Worm (Caenorhabditis elegans): ENCODE measurements around the gene Y50E8A.2.
A peak's percentile ranks its signal among the peaks of the same experiment; 100 is the strongest.

The Y50E8A.2 gene

DNA sequence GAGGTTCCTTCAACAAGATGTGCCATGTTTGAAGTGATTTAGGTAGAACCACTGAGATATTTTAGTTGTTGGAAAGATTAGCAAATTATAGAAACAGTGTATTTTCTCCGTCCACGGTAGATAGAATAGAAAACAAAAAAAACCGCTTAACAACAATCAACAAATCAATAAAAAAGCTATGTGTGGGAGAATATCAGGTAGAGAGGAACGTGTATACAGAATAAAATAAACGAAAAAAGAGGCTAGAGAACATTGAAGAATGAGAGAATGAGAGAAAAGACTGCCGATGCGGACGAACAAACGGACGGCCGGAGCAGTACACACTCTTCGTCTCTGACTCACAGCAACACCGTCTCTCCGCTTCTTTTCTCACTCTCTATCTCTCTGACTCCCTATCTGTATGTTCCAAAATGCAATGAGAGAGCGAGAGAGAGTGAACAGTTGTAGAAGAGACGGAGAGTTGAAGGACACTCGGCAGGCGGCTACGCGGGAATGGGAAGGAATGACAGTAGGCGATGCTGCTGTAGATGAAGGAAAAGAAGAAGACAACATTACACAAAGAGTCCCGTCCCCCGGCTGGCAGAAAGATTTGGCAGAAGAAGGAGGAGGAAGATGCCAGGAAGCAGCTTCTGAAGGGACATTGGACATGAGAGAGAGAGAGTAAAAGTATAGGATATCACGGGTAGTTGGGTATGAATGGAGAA lies 31.9 kb downstream of the Y50E8A.2 start, which contains the start of gene unc-112 (continued):
- TF ChIP-seq mep-1 (tag; optimal IDR thresholded peaks at IDR 0.05) = peak; percentile 66
- TF ChIP-seq unc-120 (tag; optimal IDR thresholded peaks at IDR 0.05; ENCODE audit: poor library complexity, severe bottlenecking) = peak; percentile 99
- peak; percentile 89 for TF ChIP-seq mls-2 (tag; optimal IDR thresholded peaks at IDR 0.05)
- peak; percentile 98 for TF ChIP-seq hlh-1 (tag; optimal IDR thresholded peaks at IDR 0.05)

DNA sequence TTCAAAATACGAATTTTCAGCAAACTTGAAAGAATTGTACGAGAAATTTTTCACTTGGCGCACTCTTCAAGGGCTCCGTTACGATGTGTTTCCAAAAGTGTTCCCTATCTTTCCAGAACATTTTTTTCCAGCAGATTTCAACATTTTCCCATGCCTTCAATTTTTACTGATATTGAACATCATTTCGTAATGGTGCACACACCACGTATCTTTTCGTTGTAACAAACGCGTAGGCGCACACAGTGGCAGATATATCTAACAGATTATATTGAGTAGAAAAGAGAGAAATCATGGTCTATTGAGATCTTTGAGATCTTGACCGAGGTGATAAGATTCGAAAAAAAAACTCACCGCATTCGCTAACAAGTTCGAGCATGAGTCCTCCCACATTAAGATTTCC lies 32.9 kb downstream of the Y50E8A.2 start:
- TF ChIP-seq lsy-2 (tag; optimal IDR thresholded peaks at IDR 0.05) (no peak), bed-3 (GFP tag; optimal IDR thresholded peaks at IDR 0.05) (no peak), ceh-39 (tag; optimal IDR thresholded peaks at IDR 0.05) (no peak), drap-1 (GFP tag; optimal IDR thresholded peaks at IDR 0.05) (no peak), unc-120 (tag; optimal IDR thresholded peaks at IDR 0.05; ENCODE audit: poor library complexity, severe bottlenecking) (peak; percentile 35), unc-39 (tag; optimal IDR thresholded peaks at IDR 0.05) (no peak), ceh-43 (GFP tag; optimal IDR thresholded peaks at IDR 0.05) (no peak), ztf-11 (tag; optimal IDR thresholded peaks at IDR 0.05) (no peak), sem-2 (GFP tag; optimal IDR thresholded peaks at IDR 0.05) (no peak), unc-62 (GFP tag; optimal IDR thresholded peaks at IDR 0.05) (peak; percentile 32), cnd-1 (tag; optimal IDR thresholded peaks at IDR 0.05) (no peak), nhr-76 (tag; optimal IDR thresholded peaks at IDR 0.05) (no peak), blmp-1 (tag; optimal IDR thresholded peaks at IDR 0.05) (no peak), hlh-1 (tag; optimal IDR thresholded peaks at IDR 0.05) (peak; percentile 50), lin-32 (GFP tag; optimal IDR thresholded peaks at IDR 0.05) (no peak), ces-1 (GFP tag; optimal IDR thresholded peaks at IDR 0.05) (no peak), nhr-12 (tag; optimal IDR thresholded peaks at IDR 0.05) (no peak)

DNA sequence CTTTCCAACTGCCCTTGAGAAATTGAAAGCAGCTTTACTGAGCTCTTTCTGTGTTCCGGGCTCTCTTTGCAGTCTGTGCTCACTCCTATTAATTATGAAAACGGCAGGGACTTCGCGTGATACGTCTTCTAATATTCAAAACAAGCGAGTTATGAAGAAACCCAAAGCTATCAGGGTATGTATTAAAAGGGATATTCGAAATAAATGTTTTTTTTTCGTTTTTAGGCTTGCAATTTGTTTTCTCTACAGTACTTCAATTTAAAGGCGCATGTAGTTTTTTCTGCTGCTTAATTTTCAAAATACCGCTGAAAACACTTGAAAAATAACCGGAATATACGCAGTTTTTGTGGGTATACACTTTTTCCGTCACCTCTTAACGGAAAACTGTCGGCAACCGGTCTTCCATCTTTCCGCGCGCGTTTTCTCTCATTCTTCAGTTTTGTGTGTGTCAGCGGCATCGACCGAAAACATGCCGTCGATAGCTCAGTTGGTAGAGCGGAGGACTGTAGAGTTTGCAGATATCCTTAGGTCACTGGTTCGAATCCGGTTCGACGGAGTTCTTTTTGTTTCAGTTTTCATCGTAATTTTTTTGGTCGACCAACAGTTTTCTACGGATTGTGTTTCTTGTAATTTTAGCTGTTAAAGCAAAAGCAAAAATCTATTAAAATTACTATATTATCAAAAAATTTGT lies 39.4 kb downstream of the Y50E8A.2 start, which contains the start of gene gasr-8:
gasr-8 (plus strand) TSS at position 51 of the 691 bp plus-strand sequence.
- TF ChIP-seq mep-1 (tag; optimal IDR thresholded peaks at IDR 0.05) (peak; percentile 6), unc-62 (GFP tag; optimal IDR thresholded peaks at IDR 0.05) (no peak), flh-1 (GFP tag; optimal IDR thresholded peaks at IDR 0.05) (no peak), nhr-12 (tag; optimal IDR thresholded peaks at IDR 0.05) (no peak), elt-1 (tag; optimal IDR thresholded peaks at IDR 0.05; ENCODE audit: borderline replicate concordance, insufficient read depth) (peak; percentile 8), nhr-28 (tag; optimal IDR thresholded peaks at IDR 0.05) (no peak), hlh-1 (tag; optimal IDR thresholded peaks at IDR 0.05) (no peak), snpc-4 (tag; optimal IDR thresholded peaks at IDR 0.05) (no peak), ceh-39 (tag; optimal IDR thresholded peaks at IDR 0.05) (no peak), cnd-1 (tag; optimal IDR thresholded peaks at IDR 0.05) (peak; percentile 75), bed-3 (GFP tag; optimal IDR thresholded peaks at IDR 0.05) (peak; percentile 44), lin-32 (GFP tag; optimal IDR thresholded peaks at IDR 0.05) (no peak), unc-120 (tag; optimal IDR thresholded peaks at IDR 0.05; ENCODE audit: poor library complexity, severe bottlenecking) (no peak), nhr-76 (tag; optimal IDR thresholded peaks at IDR 0.05) (no peak), M03D4.4 (tag; optimal IDR thresholded peaks at IDR 0.05) (peak; percentile 54), ceh-83 (GFP tag; optimal IDR thresholded peaks at IDR 0.05) (peak; percentile 85), ham-2 (GFP tag; optimal IDR thresholded peaks at IDR 0.05) (no peak), pha-4 (tag; optimal IDR thresholded peaks at IDR 0.05) (no peak), nhr-2 (tag; optimal IDR thresholded peaks at IDR 0.05) (no peak), zip-8 (tag; optimal IDR thresholded peaks at IDR 0.05) (no peak), sem-2 (GFP tag; optimal IDR thresholded peaks at IDR 0.05) (peak; percentile 51), mls-2 (tag; optimal IDR thresholded peaks at IDR 0.05) (no peak), mab-5 (tag; optimal IDR thresholded peaks at IDR 0.05) (no peak), blmp-1 (tag; optimal IDR thresholded peaks at IDR 0.05) (no peak), lsy-2 (tag; optimal IDR thresholded peaks at IDR 0.05) (peak; percentile 7), nhr-237 (tag; optimal IDR thresholded peaks at IDR 0.05) (no peak), lin-13 (tag; optimal IDR thresholded peaks at IDR 0.05) (no peak), ces-1 (GFP tag; optimal IDR thresholded peaks at IDR 0.05) (no peak), sptf-1 (tag; optimal IDR thresholded peaks at IDR 0.05) (peak; percentile 6), tbx-8 (GFP tag; optimal IDR thresholded peaks at IDR 0.05) (peak; percentile 54), ztf-11 (tag; optimal IDR thresholded peaks at IDR 0.05) (no peak), ceh-43 (GFP tag; optimal IDR thresholded peaks at IDR 0.05) (no peak), drap-1 (GFP tag; optimal IDR thresholded peaks at IDR 0.05) (peak; percentile 88), unc-39 (tag; optimal IDR thresholded peaks at IDR 0.05) (no peak), elt-3 (tag; optimal IDR thresholded peaks at IDR 0.05) (no peak)

All from whole organism, mixed stage, embryonic.